Fruit fly (Drosophila melanogaster) whole organism, wandering third instar larva: Measurements from ENCODE around the gene pasi2.

ENCODE experiments used
- Abd-B ChIP-seq: fragments of >200 bp; optimal IDR thresholded peaks from 2 replicates; lab custom pipeline; 2017; ENCODE audit warnings: missing biosample characterization, missing genetic modification characterization
- CG32264 ChIP-seq: fragments of 200-800 bp; sonication (Bioruptor generic); optimal IDR thresholded peaks from 2 replicates; lab custom pipeline; 2016; ENCODE audit warnings: missing biosample characterization, missing genetic modification characterization
- CrebA ChIP-seq: fragments of 200-800 bp; sonication (Bioruptor generic); optimal IDR thresholded peaks from 2 replicates; lab custom pipeline; 2016; ENCODE audit warnings: missing biosample characterization, mild to moderate bottlenecking, missing genetic modification characterization, borderline replicate concordance
- Dfd ChIP-seq: fragments of >200 bp; optimal IDR thresholded peaks from 2 replicates; lab custom pipeline; 2017; ENCODE audit warnings: missing biosample characterization, missing genetic modification characterization
- GATAd ChIP-seq: sonication (Bioruptor generic); optimal IDR thresholded peaks from 2 replicates; lab custom pipeline; 2016; ENCODE audit warnings: missing biosample characterization, missing genetic modification characterization
- Jra ChIP-seq: sonication (Bioruptor generic); optimal IDR thresholded peaks from 2 replicates; lab custom pipeline; 2016; ENCODE audit warnings: missing biosample characterization, missing genetic modification characterization
- Myc ChIP-seq: fragments of >200 bp; optimal IDR thresholded peaks from 2 replicates; lab custom pipeline; 2017
- fru ChIP-seq: fragments of 200-800 bp; sonication (Bioruptor generic); optimal IDR thresholded peaks from 3 replicates; lab custom pipeline; 2016; ENCODE audit warnings: missing biosample characterization, mild to moderate bottlenecking, missing genetic modification characterization
- jim ChIP-seq: fragments of 175-275, 200-325 bp; sonication (Bioruptor generic); optimal IDR thresholded peaks from 2 replicates; lab custom pipeline; 2016; ENCODE audit warnings: missing biosample characterization, mild to moderate bottlenecking, missing genetic modification characterization
- psq ChIP-seq: fragments of 200-800 bp; sonication (Bioruptor generic); optimal IDR thresholded peaks from 3 replicates; lab custom pipeline; 2017; ENCODE audit warnings: missing biosample characterization, mild to moderate bottlenecking, missing genetic modification characterization, moderate library complexity
- sage ChIP-seq: fragments of 200-800 bp; sonication (Bioruptor generic); optimal IDR thresholded peaks from 2 replicates; lab custom pipeline; 2016; ENCODE audit warnings: missing biosample characterization, mild to moderate bottlenecking, missing genetic modification characterization

DNA sequence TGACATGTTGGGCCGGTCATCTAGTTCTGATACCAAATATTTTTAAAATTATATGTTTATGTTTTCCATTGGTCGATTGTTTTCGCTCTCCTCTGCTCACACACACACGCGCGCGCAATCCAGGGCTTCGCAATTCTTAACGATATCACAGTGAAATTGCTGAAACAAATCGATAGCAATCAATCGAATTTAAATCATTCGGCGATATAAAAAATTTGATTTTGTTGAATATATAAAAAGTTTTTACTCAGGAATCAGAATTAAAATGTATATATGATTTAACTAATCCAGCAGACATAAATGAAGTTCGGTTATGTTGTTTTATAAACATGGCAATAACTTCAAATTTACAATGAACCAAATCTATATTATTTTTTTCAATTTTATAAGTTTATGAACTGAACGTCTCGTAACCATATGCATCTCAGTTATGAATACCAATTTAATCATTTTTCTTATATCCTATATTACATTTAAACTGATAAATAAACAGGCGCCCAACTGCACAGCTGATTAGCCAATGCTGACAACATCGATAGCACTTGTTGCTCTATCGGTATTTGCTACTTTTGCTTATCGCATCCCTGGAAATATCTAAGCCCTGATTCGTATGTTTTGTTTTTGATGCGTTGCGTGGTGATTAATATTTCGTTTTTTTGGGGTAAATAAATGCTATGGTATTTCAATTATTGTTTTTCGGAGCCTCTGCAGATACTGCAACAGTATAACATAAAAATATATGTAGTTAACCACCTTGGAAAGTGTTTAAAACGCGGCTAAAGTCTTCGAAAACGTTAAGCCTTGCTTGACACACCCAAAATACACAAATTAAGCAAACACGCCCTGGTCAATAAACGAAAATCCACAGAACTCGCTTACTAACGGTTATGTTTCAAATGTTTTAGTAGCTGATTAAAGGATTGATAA is at the start of gene pasi2, which contains the start of gene Aduk:
- TF ChIP-seq Myc (lab: Kevin White, UChicago) (no peak), psq (peak; percentile 7), jim (GFP tag; lab: Kevin White, UChicago) (no peak), Abd-B (GFP tag; lab: Kevin White, UChicago) (no peak), sage (GFP tag; lab: Kevin White, UChicago) (no peak), Dfd (GFP tag; lab: Kevin White, UChicago) (no peak), GATAd (GFP tag; lab: Kevin White, UChicago) (no peak), CrebA (GFP tag; lab: Kevin White, UChicago) (no peak), CG32264 (GFP tag; lab: Kevin White, UChicago) (no peak), Jra (GFP tag; lab: Kevin White, UChicago) (no peak), fru (GFP tag; lab: Kevin White, UChicago) (no peak)
